Worm (Caenorhabditis elegans) whole organism, midembryonic: ENCODE data around the gene F35F11.2.

Source experiments
- cog-1 ChIP-seq: sonication (generic microtip); optimal IDR thresholded peaks from 2 replicates; lab custom pipeline; 2016; ENCODE audit warnings: missing genetic modification characterization, missing compliant biosample characterization
- flt-1 ChIP-seq: fragments of 200-800 bp; sonication (Bioruptor generic); IDR thresholded peaks from 2 replicates; pipeline ENCODE4 v1.3.6; 2022; ENCODE audit warnings: missing genetic modification characterization, missing compliant biosample characterization
- klf-2 ChIP-seq: fragments of 200-800 bp; sonication (Bioruptor generic); conservative IDR thresholded peaks from 2 replicates; pipeline ENCODE4 v1.3.6; 2022; ENCODE audit warnings: missing genetic modification reagents, missing genetic modification characterization, missing compliant biosample characterization
- med-1 ChIP-seq: sonication (generic microtip); optimal IDR thresholded peaks from 2 replicates; lab custom pipeline; 2017; ENCODE audit warnings: missing genetic modification characterization, mild to moderate bottlenecking, missing compliant biosample characterization, antibody characterized with exemption, missing genetic modification reagents; ENCODE audit not compliant: insufficient read depth
- ref-1 ChIP-seq: fragments of 200-800 bp; sonication (Bioruptor generic); conservative IDR thresholded peaks from 2 replicates; pipeline ENCODE4 v1.3.6; 2022; ENCODE audit warnings: missing genetic modification reagents, missing genetic modification characterization, missing compliant biosample characterization
- ztf-23 ChIP-seq: fragments of 200-800 bp; sonication (Bioruptor generic); IDR thresholded peaks from 2 replicates; pipeline ENCODE4 v1.3.6; 2022; ENCODE audit warnings: missing genetic modification reagents, missing genetic modification characterization, missing compliant biosample characterization
- ztf-29 ChIP-seq: fragments of 200-800 bp; sonication (Bioruptor generic); IDR thresholded peaks from 2 replicates; pipeline ENCODE4 v1.3.6; 2022; ENCODE audit warnings: missing genetic modification reagents, missing genetic modification characterization, missing compliant biosample characterization

DNA sequence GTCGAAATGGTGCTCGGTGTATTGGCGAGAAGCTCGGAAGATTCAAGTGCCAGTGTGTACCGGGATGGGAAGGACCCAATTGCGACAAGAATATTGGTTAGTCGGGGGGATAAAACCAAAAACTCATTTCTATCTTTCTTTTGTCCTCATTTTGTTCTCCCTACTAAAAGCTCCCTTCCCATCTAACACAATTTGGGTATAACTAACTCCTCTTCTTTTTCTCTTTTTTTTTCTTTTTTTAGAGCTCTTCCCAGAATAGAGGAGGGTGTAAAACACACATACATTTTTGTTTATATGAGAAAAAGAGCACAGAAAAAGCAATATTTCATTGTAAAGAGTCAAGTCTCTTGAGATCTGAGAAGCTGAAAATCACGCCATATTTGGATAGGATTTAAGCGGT is 34.9 kb upstream of the F35F11.2 start:
- no peak for TF ChIP-seq ref-1 (GFP tag; lab: Robert Waterston, UW)
- TF ChIP-seq ztf-23 (GFP tag; lab: Robert Waterston, UW): no peak
- no peak for TF ChIP-seq klf-2 (GFP tag; lab: Robert Waterston, UW)
- TF ChIP-seq cog-1 (tag; lab: Kevin White, UChicago): no peak
- no peak for TF ChIP-seq med-1 (GFP tag; lab: Kevin White, UChicago)
- TF ChIP-seq ztf-29 (GFP tag; lab: Robert Waterston, UW): no peak
- TF ChIP-seq flt-1 (GFP tag; lab: Robert Waterston, UW): no peak
